Worm (Caenorhabditis elegans) whole organism, midembryonic: ENCODE data around the gene nstp-10.

Source experiments
- ref-1 ChIP-seq: fragments of 200-800 bp; sonication (Bioruptor generic); conservative IDR thresholded peaks from 2 replicates; pipeline ENCODE4 v1.3.6; 2022; ENCODE audit warnings: missing genetic modification reagents, missing genetic modification characterization, missing compliant biosample characterization
- tab-1 ChIP-seq: fragments of 200-800 bp; sonication (Bioruptor generic); IDR thresholded peaks from 2 replicates; pipeline ENCODE4 v1.3.6; 2022; ENCODE audit warnings: missing genetic modification characterization, missing compliant biosample characterization
- ztf-23 ChIP-seq: fragments of 200-800 bp; sonication (Bioruptor generic); IDR thresholded peaks from 2 replicates; pipeline ENCODE4 v1.3.6; 2022; ENCODE audit warnings: missing genetic modification reagents, missing genetic modification characterization, missing compliant biosample characterization

Gene nstp-10

DNA sequence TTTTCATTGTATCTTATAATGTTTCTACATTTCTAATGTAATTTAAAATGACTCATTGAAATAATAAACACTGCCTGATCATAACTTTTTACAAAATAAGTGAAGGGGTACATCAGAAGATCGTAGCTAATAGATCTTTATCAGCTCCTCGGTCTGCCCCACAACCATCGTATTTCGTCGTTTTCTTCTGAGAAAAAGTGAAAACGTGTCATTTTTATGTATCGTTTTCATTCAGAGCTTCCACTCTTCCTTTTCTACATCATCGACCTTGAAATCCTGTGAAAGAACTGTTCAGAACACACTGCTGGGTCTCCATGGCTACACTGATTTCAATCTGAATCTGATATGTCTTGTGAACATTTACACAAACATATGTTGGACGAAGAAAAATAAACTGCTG is 50.3 kb downstream of the nstp-10 start:
- TF ChIP-seq ztf-23 (GFP tag; lab: Robert Waterston, UW), result no peak
- no peak for TF ChIP-seq tab-1 (GFP tag; lab: Robert Waterston, UW)
- no peak for TF ChIP-seq ref-1
